Fruit fly (Drosophila melanogaster): ENCODE measurements around the gene Toll-9.

Gene Toll-9

DNA sequence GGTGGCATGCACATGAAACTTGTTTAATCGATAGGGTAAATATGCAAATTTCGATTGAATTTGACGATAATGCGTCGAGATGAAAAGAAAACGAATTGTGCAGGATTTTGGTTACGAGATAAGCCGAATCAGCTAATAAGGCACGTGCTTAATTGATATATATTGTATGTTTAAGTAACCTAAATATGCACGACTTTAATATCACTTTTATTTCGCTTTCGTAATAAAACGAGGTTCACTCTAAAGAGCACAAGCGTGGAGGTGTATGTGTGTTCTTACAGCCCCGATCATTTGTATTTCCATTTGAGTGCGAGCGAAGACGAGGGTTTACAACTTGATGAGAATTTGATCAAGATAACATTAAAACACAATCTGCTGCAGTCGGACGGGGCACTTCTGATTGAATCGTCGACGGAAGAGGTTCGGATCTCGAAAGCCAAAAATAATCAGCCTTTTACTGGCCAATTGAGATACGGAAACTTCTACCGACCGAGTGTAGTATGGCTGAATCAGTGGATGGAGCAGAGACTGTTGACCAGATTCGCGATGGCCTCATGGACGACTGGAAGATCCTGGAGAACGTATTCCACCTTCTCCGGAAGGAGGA, 12.7 kb downstream of the Toll-9 start (continued):
- peak in 1 of 2 experiments; percentile 1 for TF ChIP-seq Trl (optimal IDR thresholded peaks at IDR 0.05)
- TF ChIP-seq Trl (GFP tag; optimal IDR thresholded peaks at IDR 0.05): no peak
- TF ChIP-seq Med (GFP tag): peak; percentile 78
- TF ChIP-seq CHES-1-like (GFP tag; optimal IDR thresholded peaks at IDR 0.05): no peak
- TF ChIP-seq hth (optimal IDR thresholded peaks at IDR 0.05): no peak
- TF ChIP-seq grn (GFP tag; optimal IDR thresholded peaks at IDR 0.05): peak; percentile 94
- TF ChIP-seq gfzf (GFP tag; optimal IDR thresholded peaks at IDR 0.05): no peak
- no peak for TF ChIP-seq klu (GFP tag; IDR thresholded peaks at IDR 0.05)
- no peak for TF ChIP-seq CG14441 (GFP tag; IDR thresholded peaks at IDR 0.05)
- no peak for TF ChIP-seq crol (GFP tag; IDR thresholded peaks at IDR 0.05)
- no peak for TF ChIP-seq ara (GFP tag; IDR thresholded peaks at IDR 0.05)
- no peak for TF ChIP-seq pan (optimal IDR thresholded peaks at IDR 0.05)
- no peak for TF ChIP-seq pan (GFP tag; optimal IDR thresholded peaks at IDR 0.05 in 1 of 2, IDR thresholded peaks at IDR 0.05 in 1 of 2)
- TF ChIP-seq cwo (GFP tag; optimal IDR thresholded peaks at IDR 0.05): peak; percentile 3
- TF ChIP-seq ac (GFP tag; optimal IDR thresholded peaks at IDR 0.05): no peak
- TF ChIP-seq gcm2 (GFP tag; optimal IDR thresholded peaks at IDR 0.05): no peak
- no peak for TF ChIP-seq maf-S (GFP tag; optimal IDR thresholded peaks at IDR 0.05)
- TF ChIP-seq eyg (GFP tag; optimal IDR thresholded peaks at IDR 0.05): no peak
- TF ChIP-seq CG11085 (GFP tag; IDR thresholded peaks at IDR 0.05): no peak
- no peak for TF ChIP-seq dan (GFP tag; IDR thresholded peaks at IDR 0.05)
- no peak for TF ChIP-seq ttk (GFP tag; IDR thresholded peaks at IDR 0.05)
- TF ChIP-seq zen2 (GFP tag; IDR thresholded peaks at IDR 0.05; ENCODE audit: partially characterized antibody): no peak
- no peak for TF ChIP-seq Fer2 (tag; optimal IDR thresholded peaks at IDR 0.05)
- TF ChIP-seq pfk (GFP tag; optimal IDR thresholded peaks at IDR 0.05): no peak
- TF ChIP-seq Drgx (GFP tag; IDR thresholded peaks at IDR 0.05): 0 out of 2 replicates have a peak, but pooled peaks have one; percentile 20
- no peak for TF ChIP-seq onecut (GFP tag; IDR thresholded peaks at IDR 0.05)
- no peak for TF ChIP-seq Fer1 (GFP tag; optimal IDR thresholded peaks at IDR 0.05)
- no peak for TF ChIP-seq Lpt (GFP tag; optimal IDR thresholded peaks at IDR 0.05)
- TF ChIP-seq chinmo (GFP tag; IDR thresholded peaks at IDR 0.05; ENCODE audit: partially characterized antibody): peak; percentile 72; the same call in 1 of the 4 replicates
- TF ChIP-seq tio (GFP tag; optimal IDR thresholded peaks at IDR 0.05): no peak
- TF ChIP-seq CG11695 (GFP tag; IDR thresholded peaks at IDR 0.05): no peak
- TF ChIP-seq Oli (tag; optimal IDR thresholded peaks at IDR 0.05): no peak
- TF ChIP-seq Dp (GFP tag; optimal IDR thresholded peaks at IDR 0.05): no peak
- no peak for TF ChIP-seq D19A (tag; optimal IDR thresholded peaks at IDR 0.05)
- TF ChIP-seq vvl (GFP tag; IDR thresholded peaks at IDR 0.05): peak; percentile 38; the same call in 1 of the 2 replicates
- no peak for TF ChIP-seq CG12071 (GFP tag; optimal IDR thresholded peaks at IDR 0.05)
- TF ChIP-seq schlank (tag; optimal IDR thresholded peaks at IDR 0.05): no peak
- no peak for TF ChIP-seq CG16813 (GFP tag; IDR thresholded peaks at IDR 0.05; ENCODE audit: partially characterized antibody)
- TF ChIP-seq Ada2b (GFP tag; IDR thresholded peaks at IDR 0.05): no peak
- no peak for TF ChIP-seq CTCF (GFP tag; optimal IDR thresholded peaks at IDR 0.05)
- no peak for TF ChIP-seq sob (GFP tag; IDR thresholded peaks at IDR 0.05)
- no peak for TF ChIP-seq CG8089 (GFP tag; optimal IDR thresholded peaks at IDR 0.05)
- TF ChIP-seq PHDP (tag; optimal IDR thresholded peaks at IDR 0.05): no peak
- TF ChIP-seq CG4820 (GFP tag; optimal IDR thresholded peaks at IDR 0.05): no peak
- no peak for TF ChIP-seq corto (GFP tag; optimal IDR thresholded peaks at IDR 0.05)
- no peak for TF ChIP-seq CG11456 (GFP tag; IDR thresholded peaks at IDR 0.05)
- no peak for TF ChIP-seq CG14965 (GFP tag; optimal IDR thresholded peaks at IDR 0.05; ENCODE audit: borderline replicate concordance)
- TF ChIP-seq bab2 (GFP tag; optimal IDR thresholded peaks at IDR 0.05): no peak
- no peak for TF ChIP-seq Bgb (GFP tag; IDR thresholded peaks at IDR 0.05; ENCODE audit: partially characterized antibody)
- TF ChIP-seq phol (tag; optimal IDR thresholded peaks at IDR 0.05): no peak
- peak; percentile 23; the same call in 1 of the 2 replicates for TF ChIP-seq GATAe (GFP tag; conservative IDR thresholded peaks at IDR 0.05)
- TF ChIP-seq ftz-f1 (GFP tag; optimal IDR thresholded peaks at IDR 0.05): no peak
- TF ChIP-seq CG34376 (GFP tag; optimal IDR thresholded peaks at IDR 0.05): peak; percentile 56

All from whole organism, embryonic.